Worm (Caenorhabditis elegans) whole organism, midembryonic: ENCODE data around the gene abhd-5.1.

ENCODE experiments used
- T22C8.4 ChIP-seq: fragments of 200-800 bp; sonication (Bioruptor generic); IDR thresholded peaks from 2 replicates; pipeline ENCODE4 v1.3.6; 2022; ENCODE audit warnings: missing genetic modification characterization, missing compliant biosample characterization
- cog-1 ChIP-seq: sonication (generic microtip); optimal IDR thresholded peaks from 2 replicates; lab custom pipeline; 2016; ENCODE audit warnings: missing genetic modification characterization, missing compliant biosample characterization
- flt-1 ChIP-seq: fragments of 200-800 bp; sonication (Bioruptor generic); IDR thresholded peaks from 2 replicates; pipeline ENCODE4 v1.3.6; 2022; ENCODE audit warnings: missing genetic modification characterization, missing compliant biosample characterization
- klf-2 ChIP-seq: fragments of 200-800 bp; sonication (Bioruptor generic); conservative IDR thresholded peaks from 2 replicates; pipeline ENCODE4 v1.3.6; 2022; ENCODE audit warnings: missing genetic modification reagents, missing genetic modification characterization, missing compliant biosample characterization
- med-1 ChIP-seq: sonication (generic microtip); optimal IDR thresholded peaks from 2 replicates; lab custom pipeline; 2017; ENCODE audit warnings: missing genetic modification characterization, mild to moderate bottlenecking, missing compliant biosample characterization, antibody characterized with exemption, missing genetic modification reagents; ENCODE audit not compliant: insufficient read depth
- ref-1 ChIP-seq: fragments of 200-800 bp; sonication (Bioruptor generic); conservative IDR thresholded peaks from 2 replicates; pipeline ENCODE4 v1.3.6; 2022; ENCODE audit warnings: missing genetic modification reagents, missing genetic modification characterization, missing compliant biosample characterization
- tab-1 ChIP-seq: fragments of 200-800 bp; sonication (Bioruptor generic); IDR thresholded peaks from 2 replicates; pipeline ENCODE4 v1.3.6; 2022; ENCODE audit warnings: missing genetic modification characterization, missing compliant biosample characterization
- ztf-23 ChIP-seq: fragments of 200-800 bp; sonication (Bioruptor generic); IDR thresholded peaks from 2 replicates; pipeline ENCODE4 v1.3.6; 2022; ENCODE audit warnings: missing genetic modification reagents, missing genetic modification characterization, missing compliant biosample characterization
- ztf-29 ChIP-seq: fragments of 200-800 bp; sonication (Bioruptor generic); IDR thresholded peaks from 2 replicates; pipeline ENCODE4 v1.3.6; 2022; ENCODE audit warnings: missing genetic modification reagents, missing genetic modification characterization, missing compliant biosample characterization

- no peak for TF ChIP-seq ztf-29 (GFP tag; lab: Robert Waterston, UW)
- TF ChIP-seq ztf-23 (GFP tag; lab: Robert Waterston, UW): no peak
- no peak for TF ChIP-seq tab-1 (GFP tag; lab: Robert Waterston, UW)
- TF ChIP-seq T22C8.4 (GFP tag; lab: Robert Waterston, UW): no peak
- TF ChIP-seq flt-1: no peak
- TF ChIP-seq med-1 (GFP tag; lab: Kevin White, UChicago): no peak
- no peak for TF ChIP-seq klf-2
- no peak for TF ChIP-seq ref-1 (GFP tag; lab: Robert Waterston, UW)
- no peak for TF ChIP-seq cog-1 (tag; lab: Kevin White, UChicago)
These were observed at the start of gene abhd-5.1 for ce11 chrV:4847424-4847823.
